Fruit fly (Drosophila melanogaster): Measurements from ENCODE around the gene CG12170.
A peak's percentile ranks its signal among the peaks of the same experiment; 100 is the strongest.

The CG12170 gene

dm6 chr3R:5636519-5637430, at the start of gene CG12170, which contains the start of gene CG31548:
CG12170 (plus strand) TSS chr3R:5637234.
CG31548 (minus strand) TSS chr3R:5636852.
- no peak for TF ChIP-seq CG6654 (GFP tag; optimal IDR thresholded peaks at IDR 0.05)
- TF ChIP-seq Lim3 (GFP tag; IDR thresholded peaks at IDR 0.05): no peak
- peak; percentile 22 for TF ChIP-seq lbe (GFP tag; optimal IDR thresholded peaks at IDR 0.05)
- TF ChIP-seq Antp (GFP tag; optimal IDR thresholded peaks at IDR 0.05): peak; percentile 9
- no peak for TF ChIP-seq Tbp (GFP tag; optimal IDR thresholded peaks at IDR 0.05)
- peak; percentile 54 for TF ChIP-seq CG9797 (GFP tag; optimal IDR thresholded peaks at IDR 0.05)
- no peak for TF ChIP-seq gem (tag; optimal IDR thresholded peaks at IDR 0.05)
- TF ChIP-seq row (GFP tag; IDR thresholded peaks at IDR 0.05): peak; percentile 62; the same call in 2 of the 3 replicates
- peak; percentile 29 for TF ChIP-seq Camta (GFP tag; optimal IDR thresholded peaks at IDR 0.05)
- TF ChIP-seq NC2β (GFP tag; optimal IDR thresholded peaks at IDR 0.05): peak; percentile 22
- peak; percentile 11 for TF ChIP-seq fd3F (GFP tag; optimal IDR thresholded peaks at IDR 0.05)
- no peak for TF ChIP-seq CG6765 (GFP tag; optimal IDR thresholded peaks at IDR 0.05)
- TF ChIP-seq CG13287 (GFP tag; IDR thresholded peaks at IDR 0.05; ENCODE audit: partially characterized antibody): no peak
- no peak for TF ChIP-seq prd (optimal IDR thresholded peaks at IDR 0.05)
- peak; percentile 42; the same call in 1 of the 3 replicates for TF ChIP-seq prd (GFP tag; IDR thresholded peaks at IDR 0.05)
- no peak for TF ChIP-seq CG6272 (GFP tag; IDR thresholded peaks at IDR 0.05)
- peak; percentile 39; the same call in 1 of the 2 replicates for TF ChIP-seq Atf6 (GFP tag; IDR thresholded peaks at IDR 0.05)
- TF ChIP-seq E2f1 (GFP tag; IDR thresholded peaks at IDR 0.05): peak; percentile 39; the same call in 1 of the 2 replicates
- no peak for TF ChIP-seq CG11504 (tag; optimal IDR thresholded peaks at IDR 0.05)
- TF ChIP-seq ci (GFP tag; IDR thresholded peaks at IDR 0.05): peak; percentile 72
- no peak; the same call in 1 of the 2 replicates for TF ChIP-seq E2f2 (GFP tag; IDR thresholded peaks at IDR 0.05)
- peak; percentile 28 for TF ChIP-seq chn (GFP tag; optimal IDR thresholded peaks at IDR 0.05)
- TF ChIP-seq CG2116 (GFP tag; optimal IDR thresholded peaks at IDR 0.05): peak; percentile 58
- no peak for TF ChIP-seq scrt (GFP tag; optimal IDR thresholded peaks at IDR 0.05)
- TF ChIP-seq peb (GFP tag; IDR thresholded peaks at IDR 0.05): no peak
- no peak for TF ChIP-seq CG13123 (GFP tag; optimal IDR thresholded peaks at IDR 0.05)
- TF ChIP-seq amos (GFP tag; IDR thresholded peaks at IDR 0.05; ENCODE audit: partially characterized antibody): no peak
- no peak for TF ChIP-seq ems (GFP tag; optimal IDR thresholded peaks at IDR 0.05)
- no peak for TF ChIP-seq Xrp1 (GFP tag; IDR thresholded peaks at IDR 0.05)
- TF ChIP-seq gce (GFP tag; IDR thresholded peaks at IDR 0.05): no peak
- no peak for TF ChIP-seq Vsx1 (GFP tag; optimal IDR thresholded peaks at IDR 0.05)
- no peak for TF ChIP-seq Max (GFP tag; optimal IDR thresholded peaks at IDR 0.05)
- TF ChIP-seq gfzf (GFP tag; optimal IDR thresholded peaks at IDR 0.05): peak; percentile 49
- peak; percentile 42 for TF ChIP-seq CG18764 (GFP tag; optimal IDR thresholded peaks at IDR 0.05)
- TF ChIP-seq dmrt99B (tag; optimal IDR thresholded peaks at IDR 0.05): no peak
- no peak for TF ChIP-seq ato (GFP tag; IDR thresholded peaks at IDR 0.05; ENCODE audit: partially characterized antibody)
- TF ChIP-seq jigr1 (GFP tag; IDR thresholded peaks at IDR 0.05): no peak
- TF ChIP-seq usp (GFP tag; optimal IDR thresholded peaks at IDR 0.05): no peak
- no peak for TF ChIP-seq btn (GFP tag; optimal IDR thresholded peaks at IDR 0.05)
- TF ChIP-seq CG16815 (GFP tag; optimal IDR thresholded peaks at IDR 0.05): no peak
- no peak for TF ChIP-seq ara (GFP tag; IDR thresholded peaks at IDR 0.05)
- TF ChIP-seq CG6689 (GFP tag; IDR thresholded peaks at IDR 0.05): peak; percentile 58; the same call in 1 of the 2 replicates
- TF ChIP-seq CG8765 (GFP tag; IDR thresholded peaks at IDR 0.05): no peak
- peak; percentile 46 for TF ChIP-seq Nf-YB (GFP tag; optimal IDR thresholded peaks at IDR 0.05)
- TF ChIP-seq gsb-n (tag; optimal IDR thresholded peaks at IDR 0.05): peak; percentile 31
- no peak for TF ChIP-seq cas (GFP tag; IDR thresholded peaks at IDR 0.05)
- no peak for TF ChIP-seq Deaf1 (tag; optimal IDR thresholded peaks at IDR 0.05)
- TF ChIP-seq Aef1 (GFP tag; IDR thresholded peaks at IDR 0.05): 0 out of 3 replicates have a peak, but pooled peaks have one; percentile 18
- TF ChIP-seq danr (GFP tag; IDR thresholded peaks at IDR 0.05): no peak
- TF ChIP-seq Sry-β (GFP tag; optimal IDR thresholded peaks at IDR 0.05): no peak
